Worm (Caenorhabditis elegans): ENCODE data around the gene T07E3.3.

ce11 chrIII:6906409-6906808 lies 2.7 kb downstream of the T07E3.3 start, which contains the start of gene T07E3.2:
- no peak for TF ChIP-seq repo-1 (tag; optimal IDR thresholded peaks at IDR 0.05)
- no peak for TF ChIP-seq pha-4 (tag; optimal IDR thresholded peaks at IDR 0.05)
- no peak for TF ChIP-seq lin-26 (GFP tag; IDR thresholded peaks at IDR 0.05)
- no peak for TF ChIP-seq dpff-1 (tag; optimal IDR thresholded peaks at IDR 0.05)
- no peak for TF ChIP-seq T07F8.4 (tag; optimal IDR thresholded peaks at IDR 0.05)
- no peak for TF ChIP-seq hmg-20 (GFP tag; IDR thresholded peaks at IDR 0.05)
- TF ChIP-seq lin-35 (GFP tag; optimal IDR thresholded peaks at IDR 0.05): no peak
- TF ChIP-seq Y53F4B.3 (GFP tag; IDR thresholded peaks at IDR 0.05): no peak
- no peak for TF ChIP-seq unc-62 (GFP tag; optimal IDR thresholded peaks at IDR 0.05)

Measured in whole organism, young adult.